Fruit fly (Drosophila melanogaster) whole organism, embryonic: ENCODE measurements around the gene CG43658.

Experiments used
- Abd-B ChIP-seq: fragments of 200-800 bp; sonication (Bioruptor generic); optimal IDR thresholded peaks from 2 replicates; lab custom pipeline; 2018; ENCODE audit warnings: missing biosample characterization, mild to moderate bottlenecking, missing genetic modification characterization, moderate library complexity
- Adf1 ChIP-seq: fragments of 200-800 bp; sonication (Bioruptor generic); IDR thresholded peaks from 2 replicates; pipeline ENCODE4 v1.3.6; 2022; ENCODE audit warnings: missing biosample characterization, missing genetic modification characterization
- CG10267 ChIP-seq: fragments of 200-800 bp; sonication (Bioruptor generic); optimal IDR thresholded peaks from 2 replicates; lab custom pipeline; 2018; ENCODE audit warnings: missing biosample characterization, mild to moderate bottlenecking, missing genetic modification characterization, moderate library complexity
- CG10654 ChIP-seq: fragments of 200-800 bp; sonication (Bioruptor generic); optimal IDR thresholded peaks from 2 replicates; lab custom pipeline; 2016; ENCODE audit warnings: missing biosample characterization, missing genetic modification characterization
- CG11247 ChIP-seq: fragments of 200-800 bp; sonication (Bioruptor generic); IDR thresholded peaks from 2 replicates; pipeline ENCODE4 v1.3.6; 2022; ENCODE audit warnings: missing biosample characterization, missing genetic modification characterization
- CG11696 ChIP-seq: fragments of 200-800 bp; sonication (Bioruptor generic); IDR thresholded peaks from 2 replicates; pipeline ENCODE4 v1.3.6; 2022; ENCODE audit warnings: missing biosample characterization, missing genetic modification characterization
- CG12769 ChIP-seq: fragments of 200-800 bp; sonication (Bioruptor generic); optimal IDR thresholded peaks from 2 replicates; lab custom pipeline; 2019; ENCODE audit warnings: missing biosample characterization, mild to moderate bottlenecking, missing genetic modification characterization, moderate library complexity
- CG14050 ChIP-seq: fragments of 200-800 bp; sonication (Bioruptor generic); IDR thresholded peaks from 3 replicates; pipeline ENCODE4 v1.3.6; 2022; ENCODE audit warnings: missing biosample characterization, missing genetic modification characterization
- CG14710 ChIP-seq: fragments of 200-800 bp; sonication (Bioruptor generic); optimal IDR thresholded peaks from 3 replicates; lab custom pipeline; 2019; ENCODE audit warnings: missing biosample characterization, mild to moderate bottlenecking, missing genetic modification characterization, moderate library complexity
- CG14965 ChIP-seq: fragments of 200-800 bp; sonication (Bioruptor generic); optimal IDR thresholded peaks from 2 replicates; lab custom pipeline; 2016; ENCODE audit warnings: missing biosample characterization, missing genetic modification characterization, borderline replicate concordance
- CG16815 ChIP-seq: fragments of 200-800 bp; sonication (Bioruptor generic); optimal IDR thresholded peaks from 3 replicates; lab custom pipeline; 2017; ENCODE audit warnings: missing biosample characterization, mild to moderate bottlenecking, missing genetic modification characterization
- CG17802 ChIP-seq: fragments of 200-800 bp; sonication (Bioruptor generic); optimal IDR thresholded peaks from 2 replicates; lab custom pipeline; 2018; ENCODE audit warnings: missing biosample characterization, mild to moderate bottlenecking, missing genetic modification characterization, moderate library complexity
- CG1792 ChIP-seq: fragments of 200-800 bp; sonication (Bioruptor generic); optimal IDR thresholded peaks from 2 replicates; lab custom pipeline; 2016; ENCODE audit warnings: missing biosample characterization, missing genetic modification characterization
- CG2129 ChIP-seq: fragments of 200-800 bp; sonication (Bioruptor generic); IDR thresholded peaks from 2 replicates; pipeline ENCODE4 v1.3.6; 2022; ENCODE audit warnings: missing biosample characterization, missing genetic modification characterization; ENCODE audit not compliant: partially characterized antibody
- CG2202 ChIP-seq: fragments of 200-800 bp; sonication (Bioruptor generic); optimal IDR thresholded peaks from 2 replicates; lab custom pipeline; 2018; ENCODE audit warnings: missing biosample characterization, mild to moderate bottlenecking, missing genetic modification characterization
- CG2889 ChIP-seq: fragments of 200-800 bp; sonication (Bioruptor generic); IDR thresholded peaks from 3 replicates; pipeline ENCODE4 v1.3.6; 2022; ENCODE audit warnings: missing biosample characterization, missing genetic modification characterization
- CG6175 ChIP-seq: fragments of 200-800 bp; sonication (Bioruptor generic); IDR thresholded peaks from 3 replicates; pipeline ENCODE4 v1.3.6; 2022; ENCODE audit warnings: missing biosample characterization, missing genetic modification characterization
- CG6854 ChIP-seq: fragments of 200-800 bp; sonication (Bioruptor generic); optimal IDR thresholded peaks from 3 replicates; lab custom pipeline; 2017; ENCODE audit warnings: missing biosample characterization, mild to moderate bottlenecking, missing genetic modification characterization
- CG8478 ChIP-seq: fragments of >200 bp; optimal IDR thresholded peaks from 2 replicates; lab custom pipeline; 2018
- CG8924 ChIP-seq: fragments of 200-800 bp; optimal IDR thresholded peaks from 3 replicates; lab custom pipeline; 2019; ENCODE audit warnings: missing biosample characterization, mild to moderate bottlenecking, missing genetic modification characterization, moderate library complexity
- CG8944 ChIP-seq: fragments of 200-800 bp; sonication (Bioruptor generic); optimal IDR thresholded peaks from 3 replicates; lab custom pipeline; 2016; ENCODE audit warnings: missing biosample characterization, missing genetic modification characterization
- CG9437 ChIP-seq: fragments of 200-800 bp; sonication (Bioruptor generic); optimal IDR thresholded peaks from 2 replicates; lab custom pipeline; 2018; ENCODE audit warnings: missing biosample characterization, mild to moderate bottlenecking, missing genetic modification characterization
- CG9609 ChIP-seq: fragments of 200-800 bp; sonication (Bioruptor generic); optimal IDR thresholded peaks from 3 replicates; lab custom pipeline; 2016; ENCODE audit warnings: missing biosample characterization, missing genetic modification characterization
- CHES-1-like ChIP-seq: fragments of 200-800 bp; sonication (Bioruptor generic); optimal IDR thresholded peaks from 2 replicates; lab custom pipeline; 2016; ENCODE audit warnings: missing biosample characterization, missing genetic modification characterization
- Ets97D ChIP-seq: fragments of 200-800 bp; sonication (Bioruptor generic); optimal IDR thresholded peaks from 3 replicates; lab custom pipeline; 2016; ENCODE audit warnings: missing biosample characterization, missing genetic modification characterization
- MTF-1 ChIP-seq: fragments of 200-800 bp; sonication (Bioruptor generic); optimal IDR thresholded peaks from 2 replicates; lab custom pipeline; 2018; ENCODE audit warnings: missing biosample characterization, mild to moderate bottlenecking, missing genetic modification characterization, borderline replicate concordance
- Ptx1 ChIP-seq: fragments of 200-800 bp; sonication (Bioruptor generic); IDR thresholded peaks from 2 replicates; pipeline ENCODE4 v1.3.6; 2022; ENCODE audit warnings: missing biosample characterization, missing genetic modification characterization
- Rfx ChIP-seq: fragments of 200-800 bp; sonication (Bioruptor generic); IDR thresholded peaks from 2 replicates; pipeline ENCODE4 v1.3.6; 2022; ENCODE audit warnings: missing biosample characterization, missing genetic modification characterization
- Side ChIP-seq: fragments of 200-800 bp; sonication (Bioruptor generic); optimal IDR thresholded peaks from 2 replicates; lab custom pipeline; 2016; ENCODE audit warnings: missing biosample characterization, missing genetic modification characterization
- Sin3A ChIP-seq: fragments of >200 bp; optimal IDR thresholded peaks from 2 replicates; lab custom pipeline; 2018
- Spps ChIP-seq: fragments of 200-800 bp; sonication (Bioruptor generic); optimal IDR thresholded peaks from 2 replicates; lab custom pipeline; 2018; ENCODE audit warnings: missing biosample characterization, mild to moderate bottlenecking, missing genetic modification characterization
- YL-1 ChIP-seq: fragments of 200-800 bp; sonication (Bioruptor generic); optimal IDR thresholded peaks from 3 replicates; lab custom pipeline; 2017; ENCODE audit warnings: missing biosample characterization, mild to moderate bottlenecking, missing genetic modification characterization
- ase ChIP-seq: fragments of 200-800 bp; sonication (Bioruptor generic); IDR thresholded peaks from 3 replicates; pipeline ENCODE4 v1.3.6; 2022; ENCODE audit warnings: missing biosample characterization, missing genetic modification characterization
- corto ChIP-seq: fragments of 200-800 bp; sonication (Bioruptor generic); optimal IDR thresholded peaks from 2 replicates; lab custom pipeline; 2016; ENCODE audit warnings: missing biosample characterization, mild to moderate bottlenecking, missing genetic modification characterization, moderate library complexity
- crp ChIP-seq, 2 experiments: fragments of 200-800 bp; sonication (Bioruptor generic); optimal IDR thresholded peaks; 2 replicates in 1 of 2; 3 replicates in 1 of 2; lab custom pipeline; 2017; ENCODE audit warnings: missing biosample characterization in 2 of 2, missing genetic modification characterization in 2 of 2, mild to moderate bottlenecking in 1 of 2, moderate library complexity in 1 of 2
- ems ChIP-seq: fragments of 200-800 bp; sonication (Bioruptor generic); optimal IDR thresholded peaks from 3 replicates; lab custom pipeline; 2016; ENCODE audit warnings: missing biosample characterization, missing genetic modification characterization
- fd3F ChIP-seq: fragments of 200-800 bp; sonication (Bioruptor generic); optimal IDR thresholded peaks from 2 replicates; lab custom pipeline; 2018; ENCODE audit warnings: missing biosample characterization, mild to moderate bottlenecking, missing genetic modification characterization, moderate library complexity
- gcm ChIP-seq: fragments of 200-800 bp; sonication (Bioruptor generic); optimal IDR thresholded peaks from 2 replicates; lab custom pipeline; 2019; ENCODE audit warnings: missing biosample characterization, mild to moderate bottlenecking, missing genetic modification characterization, moderate library complexity
- gro ChIP-seq: fragments of 200-800 bp; sonication (Bioruptor generic); optimal IDR thresholded peaks from 2 replicates; lab custom pipeline; 2016; ENCODE audit warnings: missing biosample characterization, missing genetic modification characterization
- her ChIP-seq: fragments of 200-800 bp; sonication (Bioruptor generic); optimal IDR thresholded peaks from 2 replicates; lab custom pipeline; 2016; ENCODE audit warnings: missing biosample characterization, missing genetic modification characterization
- jigr1 ChIP-seq: fragments of 200-800 bp; sonication (Bioruptor generic); IDR thresholded peaks from 3 replicates; pipeline ENCODE4 v1.3.6; 2022; ENCODE audit warnings: missing biosample characterization, missing genetic modification characterization
- kah ChIP-seq: fragments of 200-800 bp; sonication (Bioruptor generic); optimal IDR thresholded peaks from 2 replicates; lab custom pipeline; 2018; ENCODE audit warnings: missing biosample characterization, mild to moderate bottlenecking, missing genetic modification characterization
- kni ChIP-seq: fragments of 200-800 bp; sonication (Bioruptor generic); optimal IDR thresholded peaks from 3 replicates; lab custom pipeline; 2017; ENCODE audit warnings: mild to moderate bottlenecking, missing biosample characterization, missing genetic modification reagents, missing genetic modification characterization
- lov ChIP-seq, 2 experiments: fragments of 200-800 bp in 1 of 2; fragments of >200 bp in 1 of 2; sonication (Bioruptor generic) in 1 of 2; IDR thresholded peaks in 1 of 2; optimal IDR thresholded peaks in 1 of 2; 2 replicates in 1 of 2; 3 replicates in 1 of 2; pipeline versions ENCODE4 v1.3.6 to Lab custom; 2017 to 2022; ENCODE audit warnings: missing biosample characterization in 1 of 2, missing genetic modification characterization in 1 of 2
- p53 ChIP-seq: fragments of 200-800 bp; sonication (Bioruptor generic); optimal IDR thresholded peaks from 2 replicates; lab custom pipeline; 2016; ENCODE audit warnings: missing biosample characterization, missing genetic modification characterization
- pfk ChIP-seq: fragments of 200-800 bp; sonication (Bioruptor generic); optimal IDR thresholded peaks from 2 replicates; lab custom pipeline; 2018; ENCODE audit warnings: missing biosample characterization, mild to moderate bottlenecking, missing genetic modification characterization, moderate library complexity
- ranshi ChIP-seq: fragments of 200-800 bp; sonication (Bioruptor generic); IDR thresholded peaks from 2 replicates; pipeline ENCODE4 v1.3.6; 2022; ENCODE audit warnings: missing biosample characterization, missing genetic modification characterization
- repo ChIP-seq: fragments of 200-800 bp; sonication (Bioruptor generic); optimal IDR thresholded peaks from 2 replicates; lab custom pipeline; 2016; ENCODE audit warnings: missing biosample characterization, missing genetic modification characterization
- twi ChIP-seq: fragments of 200-800 bp; optimal IDR thresholded peaks from 2 replicates; lab custom pipeline; 2019; ENCODE audit warnings: missing biosample characterization, mild to moderate bottlenecking, missing genetic modification characterization, moderate library complexity
- z ChIP-seq: fragments of 200-800 bp; sonication (Bioruptor generic); IDR thresholded peaks from 3 replicates; pipeline ENCODE4 v1.3.6; 2022; ENCODE audit warnings: missing biosample characterization, missing genetic modification characterization
- zfh1 ChIP-seq: fragments of 200-800 bp; sonication (Bioruptor generic); IDR thresholded peaks from 3 replicates; pipeline ENCODE4 v1.3.6; 2022; ENCODE audit warnings: missing biosample characterization, missing genetic modification characterization

Gene CG43658

DNA sequence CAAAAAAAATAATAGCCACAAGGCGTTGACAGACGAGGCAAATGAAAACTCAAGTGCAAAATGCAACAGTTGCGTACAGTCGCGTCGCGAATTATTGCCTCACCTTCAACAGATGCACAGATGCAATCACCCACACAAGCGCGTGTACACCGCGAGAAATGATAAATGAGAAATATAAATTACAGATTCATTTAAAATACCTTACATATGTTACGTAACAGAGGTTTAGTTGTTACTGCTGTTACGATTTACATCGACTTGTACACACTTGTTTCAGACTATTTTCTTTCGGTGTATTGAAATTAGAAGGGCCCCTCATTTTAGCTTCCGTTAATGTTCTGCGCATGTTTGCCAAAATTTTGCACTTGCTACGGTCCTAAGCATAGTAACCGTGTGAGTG lies 52.1 kb downstream of the CG43658 start (continued):
- TF ChIP-seq CG1792 (GFP tag; lab: Kevin White, UChicago) (no peak), MTF-1 (GFP tag; lab: Kevin White, UChicago) (peak; percentile 1), kni (GFP tag; lab: Kevin White, UChicago) (no peak), Adf1 (no peak), CG9609 (GFP tag; lab: Kevin White, UChicago) (peak; percentile 36), corto (peak; percentile 52), Sin3A (lab: Kevin White, UChicago) (no peak), crp (GFP tag; optimal IDR thresholded peaks at IDR 0.05; lab: Kevin White, UChicago) (no peak), CG8924 (tag; lab: Kevin White, UChicago) (peak; percentile 53), zfh1 (GFP tag; lab: Robert Waterston, UW) (peak; percentile 84), CG11696 (GFP tag; lab: Robert Waterston, UW) (0 out of 2 replicates have a peak, but pooled peaks have one; percentile 6), repo (GFP tag; lab: Kevin White, UChicago) (no peak), CG16815 (GFP tag; lab: Kevin White, UChicago) (peak; percentile 33), pfk (GFP tag; lab: Kevin White, UChicago) (no peak), Ets97D (GFP tag; lab: Kevin White, UChicago) (peak; percentile 32), kah (no peak), fd3F (no peak), YL-1 (no peak), CG6854 (no peak), CHES-1-like (GFP tag; lab: Kevin White, UChicago) (peak; percentile 2), CG6175 (GFP tag; lab: Robert Waterston, UW) (no peak), Side (GFP tag; lab: Kevin White, UChicago) (no peak), ase (peak; percentile 40; the same call in 2 of the 3 replicates), jigr1 (GFP tag; lab: Robert Waterston, UW) (no peak), twi (tag; lab: Kevin White, UChicago) (no peak), Rfx (GFP tag; lab: Robert Waterston, UW) (no peak), Spps (peak; percentile 44), CG14050 (no peak), CG17802 (tag; lab: Kevin White, UChicago) (no peak), CG8944 (GFP tag; lab: Kevin White, UChicago) (peak; percentile 24), CG14965 (GFP tag; lab: Kevin White, UChicago) (no peak), CG14710 (tag; lab: Kevin White, UChicago) (peak; percentile 54), CG2889 (no peak), CG11247 (GFP tag; lab: Robert Waterston, UW) (0 out of 2 replicates have a peak, but pooled peaks have one; percentile 43), ranshi (GFP tag; lab: Robert Waterston, UW) (no peak), CG2129 (GFP tag; lab: Robert Waterston, UW) (no peak), CG10267 (tag; lab: Kevin White, UChicago) (peak; percentile 53), gro (GFP tag; lab: Kevin White, UChicago) (no peak), CG9437 (GFP tag; lab: Kevin White, UChicago) (peak; percentile 33), CG10654 (GFP tag; lab: Kevin White, UChicago) (peak; percentile 15), lov (optimal IDR thresholded peaks at IDR 0.05; lab: Kevin White, UChicago) (no peak), lov (GFP tag; IDR thresholded peaks at IDR 0.05; lab: Robert Waterston, UW) (peak; percentile 75; the same call in 1 of the 3 replicates), ems (peak; percentile 10), z (no peak), CG2202 (peak; percentile 47), Abd-B (GFP tag; lab: Kevin White, UChicago) (peak; percentile 48), Ptx1 (GFP tag; lab: Robert Waterston, UW) (peak; percentile 48), CG12769 (tag; lab: Kevin White, UChicago) (peak; percentile 28), gcm (GFP tag; lab: Kevin White, UChicago) (peak; percentile 43), p53 (GFP tag; lab: Kevin White, UChicago) (no peak), her (GFP tag; lab: Kevin White, UChicago) (no peak), CG8478 (lab: Kevin White, UChicago) (no peak)
